Worm (Caenorhabditis elegans) whole organism, L4 larva: ENCODE results near the gene PDB1.1.

ENCODE experiments used
- D1046.2 ChIP-seq: fragments of 200-800 bp; sonication (Bioruptor generic); IDR thresholded peaks from 2 replicates; pipeline ENCODE4 v1.3.6; 2022; ENCODE audit warnings: missing genetic modification characterization, missing compliant biosample characterization
- F10B5.3 ChIP-seq: sonication (generic microtip); optimal IDR thresholded peaks from 2 replicates; lab custom pipeline; 2016; ENCODE audit warnings: mild to moderate bottlenecking, missing genetic modification characterization, missing compliant biosample characterization
- F44E2.7 ChIP-seq: fragments of 200-800 bp; sonication (Bioruptor generic); IDR thresholded peaks from 2 replicates; pipeline ENCODE4 v2.1.2; 2022; ENCODE audit warnings: missing genetic modification characterization, missing compliant biosample characterization
- F49E8.2 ChIP-seq: sonication (generic microtip); optimal IDR thresholded peaks from 2 replicates; lab custom pipeline; 2016; ENCODE audit warnings: missing compliant biosample characterization, mild to moderate bottlenecking, missing genetic modification characterization, borderline replicate concordance
- ZK337.2 ChIP-seq: fragments of 200-800 bp; sonication (Bioruptor generic); IDR thresholded peaks from 2 replicates; pipeline ENCODE4 v1.3.6; 2022; ENCODE audit warnings: missing genetic modification reagents, missing genetic modification characterization, missing compliant biosample characterization
- aha-1 ChIP-seq: fragments of 150-350 bp; peaks from one replicate; lab custom pipeline; 2014; ENCODE audit warnings: missing biosample characterization, missing genetic modification characterization
- ceh-32 ChIP-seq: sonication (generic microtip); optimal IDR thresholded peaks from 2 replicates; lab custom pipeline; 2016; ENCODE audit warnings: mild to moderate bottlenecking, missing genetic modification characterization, missing compliant biosample characterization; ENCODE audit not compliant: poor library complexity
- ceh-44 ChIP-seq: fragments of 200-800 bp; sonication (Bioruptor generic); IDR thresholded peaks from 2 replicates; pipeline ENCODE4 v1.3.6; 2022; ENCODE audit warnings: missing genetic modification reagents, missing genetic modification characterization, missing compliant biosample characterization
- ceh-82 ChIP-seq: sonication (generic microtip); optimal IDR thresholded peaks from 2 replicates; lab custom pipeline; 2017; ENCODE audit warnings: missing biosample characterization, missing genetic modification characterization
- ces-1 ChIP-seq: fragments of 150-350 bp; sonication (generic microtip); optimal IDR thresholded peaks from 4 replicates; lab custom pipeline; 2014; ENCODE audit warnings: missing biosample characterization, missing genetic modification reagents, missing genetic modification characterization
- ctbp-1 ChIP-seq: fragments of 200-800 bp; sonication (Bioruptor generic); IDR thresholded peaks from 2 replicates; pipeline ENCODE4 v1.3.6; 2022; ENCODE audit warnings: missing genetic modification reagents, missing genetic modification characterization, missing compliant biosample characterization
- daf-12 ChIP-seq: fragments of 150-350 bp; optimal IDR thresholded peaks from 2 replicates; lab custom pipeline; 2014; ENCODE audit warnings: missing biosample characterization, missing genetic modification reagents, missing genetic modification characterization
- daf-16 ChIP-seq, 3 experiments: sonication (generic microtip); optimal IDR thresholded peaks; 2 replicates each; lab custom pipeline; 2016 to 2017; ENCODE audit warnings: missing genetic modification characterization in 3 of 3, missing genetic modification reagents in 3 of 3, mild to moderate bottlenecking in 2 of 3, missing compliant biosample characterization in 2 of 3, missing biosample characterization in 1 of 3, moderate library complexity in 1 of 3
- daf-19 ChIP-seq: fragments of 200-800 bp; sonication (Bioruptor generic); conservative IDR thresholded peaks from 2 replicates; pipeline ENCODE4 v1.3.6; 2022; ENCODE audit warnings: missing genetic modification characterization, missing compliant biosample characterization
- daf-8 ChIP-seq: fragments of 200-800 bp; sonication (Bioruptor generic); IDR thresholded peaks from 2 replicates; pipeline ENCODE4 v1.3.6; 2022; ENCODE audit warnings: missing genetic modification characterization, missing compliant biosample characterization
- dmd-6 ChIP-seq: fragments of 200-800 bp; sonication (Bioruptor generic); IDR thresholded peaks from 2 replicates; pipeline ENCODE4 v1.3.6; 2022; ENCODE audit warnings: missing genetic modification reagents, missing genetic modification characterization, missing compliant biosample characterization
- dpl-1 ChIP-seq: fragments of 150-350 bp; optimal IDR thresholded peaks from 2 replicates; lab custom pipeline; 2014; ENCODE audit warnings: missing biosample characterization, missing genetic modification reagents, missing genetic modification characterization
- fkh-10 ChIP-seq: fragments of 150-350 bp; optimal IDR thresholded peaks from 2 replicates; lab custom pipeline; 2014; ENCODE audit warnings: missing biosample characterization, missing genetic modification reagents, missing genetic modification characterization
- gei-8 ChIP-seq: fragments of 200-800 bp; sonication (Bioruptor generic); optimal IDR thresholded peaks from 2 replicates; lab custom pipeline; 2018; ENCODE audit warnings: mild to moderate bottlenecking, missing genetic modification characterization, missing compliant biosample characterization
- hlh-11 ChIP-seq: fragments of 200-800 bp; sonication (Bioruptor generic); optimal IDR thresholded peaks from 2 replicates; lab custom pipeline; 2018; ENCODE audit warnings: mild to moderate bottlenecking, missing genetic modification characterization, missing compliant biosample characterization
- hlh-30 ChIP-seq: sonication (generic microtip); optimal IDR thresholded peaks from 2 replicates; lab custom pipeline; 2017; ENCODE audit warnings: antibody characterized with exemption, mild to moderate bottlenecking, missing genetic modification characterization, missing compliant biosample characterization; ENCODE audit not compliant: insufficient read depth
- hmg-1.1 ChIP-seq: fragments of 200-800 bp; sonication (Bioruptor generic); IDR thresholded peaks from 2 replicates; pipeline ENCODE4 v1.3.6; 2022; ENCODE audit warnings: missing genetic modification reagents, missing genetic modification characterization, missing compliant biosample characterization
- jun-1 ChIP-seq: fragments of 150-350 bp; optimal IDR thresholded peaks from 2 replicates; lab custom pipeline; 2014; ENCODE audit warnings: missing biosample characterization, missing genetic modification reagents, missing genetic modification characterization
- lin-1 ChIP-seq: fragments of 200-800 bp; sonication (Bioruptor generic); IDR thresholded peaks from 2 replicates; pipeline ENCODE4 v1.3.6; 2022; ENCODE audit warnings: missing genetic modification reagents, missing genetic modification characterization, missing compliant biosample characterization
- lir-3 ChIP-seq: sonication (generic microtip); optimal IDR thresholded peaks from 2 replicates; lab custom pipeline; 2016; ENCODE audit warnings: mild to moderate bottlenecking, missing genetic modification characterization, missing compliant biosample characterization
- lsy-2 ChIP-seq, 2 experiments: fragments of 150-350 bp in 1 of 2; sonication (generic microtip) in 1 of 2; optimal IDR thresholded peaks; 2 replicates each; lab custom pipeline; 2014 to 2017; ENCODE audit warnings: missing biosample characterization in 2 of 2, missing genetic modification characterization in 2 of 2
- madf-5 ChIP-seq, 2 experiments: fragments of 200-800 bp; sonication (Bioruptor generic); IDR thresholded peaks; 2 replicates each; pipeline ENCODE4 v1.3.6; 2022; ENCODE audit warnings: missing compliant biosample characterization in 2 of 2, missing genetic modification characterization in 2 of 2
- mdl-1 ChIP-seq, 2 experiments: fragments of 150-350 bp in 1 of 2; sonication (generic microtip) in 1 of 2; optimal IDR thresholded peaks; 2 replicates each; lab custom pipeline; 2014 to 2017; ENCODE audit warnings: missing biosample characterization in 2 of 2, missing genetic modification characterization in 2 of 2
- mep-1 ChIP-seq: fragments of 150-350 bp; sonication (generic microtip); optimal IDR thresholded peaks from 3 replicates; lab custom pipeline; 2014; ENCODE audit warnings: missing biosample characterization, missing genetic modification characterization
- mes-2 ChIP-seq: sonication (generic microtip); optimal IDR thresholded peaks from 2 replicates; lab custom pipeline; 2016; ENCODE audit warnings: missing genotype, mild to moderate bottlenecking, missing genetic modification characterization, missing compliant biosample characterization; ENCODE audit not compliant: poor library complexity, severe bottlenecking
- mxl-3 ChIP-seq: fragments of 200-800 bp; sonication (Bioruptor generic); optimal IDR thresholded peaks from 2 replicates; lab custom pipeline; 2018; ENCODE audit warnings: mild to moderate bottlenecking, missing genetic modification characterization, missing compliant biosample characterization
- nhr-102 ChIP-seq: sonication (generic microtip); optimal IDR thresholded peaks from 2 replicates; lab custom pipeline; 2016; ENCODE audit warnings: mild to moderate bottlenecking, missing genetic modification characterization, moderate library complexity, missing compliant biosample characterization
- nhr-237 ChIP-seq: sonication (generic microtip); optimal IDR thresholded peaks from 2 replicates; lab custom pipeline; 2017; ENCODE audit warnings: missing biosample characterization, missing genetic modification characterization
- nhr-25 ChIP-seq: sonication (generic microtip); optimal IDR thresholded peaks from 2 replicates; lab custom pipeline; 2017; ENCODE audit warnings: missing genetic modification characterization, mild to moderate bottlenecking, missing compliant biosample characterization, antibody characterized with exemption, moderate library complexity, borderline replicate concordance; ENCODE audit not compliant: insufficient read depth
- nhr-28 ChIP-seq: fragments of 150-350 bp; optimal IDR thresholded peaks from 2 replicates; lab custom pipeline; 2014; ENCODE audit warnings: missing biosample characterization, missing genetic modification characterization
- php-3 ChIP-seq: fragments of 200-800 bp; sonication (Bioruptor generic); IDR thresholded peaks from 2 replicates; pipeline ENCODE4 v1.3.6; 2022; ENCODE audit warnings: missing genetic modification reagents, missing genetic modification characterization, missing compliant biosample characterization
- pqm-1 ChIP-seq: sonication (generic microtip); optimal IDR thresholded peaks from 2 replicates; lab custom pipeline; 2017; ENCODE audit warnings: missing biosample characterization, missing genetic modification characterization
- set-16 ChIP-seq: fragments of 200-800 bp; sonication (Bioruptor generic); IDR thresholded peaks from 2 replicates; pipeline ENCODE4 v1.3.6; 2022; ENCODE audit warnings: missing genetic modification reagents, missing genetic modification characterization, missing compliant biosample characterization
- skn-1 ChIP-seq: fragments of 150-350 bp; optimal IDR thresholded peaks from 2 replicates; lab custom pipeline; 2014; ENCODE audit warnings: missing biosample characterization, missing genetic modification characterization
- unc-62 ChIP-seq, 3 experiments: fragments of 150-350 bp in 1 of 3; sonication (generic microtip); optimal IDR thresholded peaks in 2 of 3; peaks in 1 of 3; 1 replicate in 1 of 3; 2 replicates in 2 of 3; lab custom pipeline; 2014 to 2017; ENCODE audit warnings: missing biosample characterization in 3 of 3, missing genetic modification characterization in 3 of 3, missing genetic modification reagents in 3 of 3, missing genotype in 1 of 3
- vab-7 ChIP-seq: fragments of 200-800 bp; sonication (Bioruptor generic); IDR thresholded peaks from 2 replicates; pipeline ENCODE4 v1.3.6; 2022; ENCODE audit warnings: missing genetic modification reagents, missing genetic modification characterization, missing compliant biosample characterization
- zfp-3 ChIP-seq: fragments of 200-800 bp; sonication (Bioruptor generic); conservative IDR thresholded peaks from 2 replicates; pipeline ENCODE4 v1.3.6; 2022; ENCODE audit warnings: missing genetic modification reagents, missing genetic modification characterization, missing compliant biosample characterization
- zip-2 ChIP-seq: fragments of 150-350 bp; optimal IDR thresholded peaks from 2 replicates; lab custom pipeline; 2014; ENCODE audit warnings: missing biosample characterization, missing genetic modification characterization
- ztf-11 ChIP-seq: fragments of 150-350 bp; optimal IDR thresholded peaks from 2 replicates; lab custom pipeline; 2014; ENCODE audit warnings: missing biosample characterization, missing genetic modification characterization

Gene PDB1.1

ce11 chrX:7586588-7586987 is 27.7 kb upstream of the PDB1.1 start:
- TF ChIP-seq mdl-1 (tag; optimal IDR thresholded peaks at IDR 0.05; lab: Kevin White, UChicago) (no peak), hlh-11 (peak; percentile 23), fkh-10 (no peak), mxl-3 (GFP tag; lab: Kevin White, UChicago) (no peak), zfp-3 (GFP tag; lab: Robert Waterston, UW) (no peak), ces-1 (GFP tag; lab: Kevin White, UChicago) (no peak), D1046.2 (GFP tag; lab: Robert Waterston, UW) (no peak), hmg-1.1 (GFP tag; lab: Robert Waterston, UW) (no peak), mes-2 (tag; lab: Kevin White, UChicago) (peak; percentile 12), daf-19 (GFP tag; lab: Robert Waterston, UW) (no peak), aha-1 (tag; lab: Kevin White, UChicago) (peak; percentile 91), ceh-32 (tag; lab: Kevin White, UChicago) (no peak), lin-1 (no peak), ctbp-1 (no peak), ztf-11 (tag; lab: Kevin White, UChicago) (no peak), ceh-44 (GFP tag; lab: Robert Waterston, UW) (no peak), daf-12 (tag; lab: Kevin White, UChicago) (no peak), set-16 (GFP tag; lab: Robert Waterston, UW) (peak; percentile 56), zip-2 (no peak), nhr-25 (tag; lab: Kevin White, UChicago) (peak; percentile 88), skn-1 (no peak), unc-62 (GFP tag; optimal IDR thresholded peaks at IDR 0.05 in 1 of 2; lab: Kevin White, UChicago) (peak in 1 of 2 experiments; percentile 53), unc-62 (tag; optimal IDR thresholded peaks at IDR 0.05; lab: Kevin White, UChicago) (no peak), madf-5 (GFP tag; IDR thresholded peaks at IDR 0.05; lab: Robert Waterston, UW) (no peak)

ce11 chrX:7585610-7586259 is 26.9 kb upstream of the PDB1.1 start, which contains the start of gene adt-2:
adt-2 (plus strand) TSS chrX:7586209.
- TF ChIP-seq lsy-2 (tag; optimal IDR thresholded peaks at IDR 0.05; lab: Kevin White, UChicago) (peak in 1 of 2 experiments; percentile 29), mep-1 (tag; lab: Kevin White, UChicago) (peak; percentile 55), jun-1 (tag; lab: Kevin White, UChicago) (no peak), mdl-1 (tag; optimal IDR thresholded peaks at IDR 0.05; lab: Kevin White, UChicago) (peak in 1 of 2 experiments; percentile 49), zip-2 (no peak), daf-19 (GFP tag; lab: Robert Waterston, UW) (no peak), pqm-1 (tag; lab: Kevin White, UChicago) (no peak), vab-7 (no peak), nhr-237 (tag; lab: Kevin White, UChicago) (no peak), hlh-30 (peak; percentile 46), lir-3 (tag; lab: Kevin White, UChicago) (no peak), nhr-102 (tag; lab: Kevin White, UChicago) (no peak), F44E2.7 (GFP tag; lab: Robert Waterston, UW) (no peak), daf-8 (no peak), hlh-11 (peak; percentile 25), dpl-1 (GFP tag; lab: Kevin White, UChicago) (no peak), ZK337.2 (GFP tag; lab: Robert Waterston, UW) (no peak), F10B5.3 (tag; lab: Kevin White, UChicago) (no peak), ceh-82 (tag; lab: Kevin White, UChicago) (no peak), dmd-6 (no peak), daf-16 (GFP tag; optimal IDR thresholded peaks at IDR 0.05; lab: Kevin White, UChicago) (no peak), daf-16 (tag; optimal IDR thresholded peaks at IDR 0.05; lab: Kevin White, UChicago) (no peak), D1046.2 (GFP tag; lab: Robert Waterston, UW) (no peak), gei-8 (GFP tag; lab: Kevin White, UChicago) (no peak), mxl-3 (GFP tag; lab: Kevin White, UChicago) (no peak), F49E8.2 (tag; lab: Kevin White, UChicago) (no peak), nhr-25 (tag; lab: Kevin White, UChicago) (peak; percentile 32), nhr-28 (tag; lab: Kevin White, UChicago) (peak; percentile 77), php-3 (GFP tag; lab: Robert Waterston, UW) (no peak)
- TF ChIP-seq, all 104 proteins: peak for 7
